Fruit fly (Drosophila melanogaster): ENCODE data around the gene CG33783.

The CG33783 gene

dm6 chr3R:10045343-10045742, 21.2 kb upstream of the CG33783 start, which contains the start of the genes CG11722 and mtTFB2 (continued):
- peak; percentile 41; the same call in 1 of the 2 replicates for TF ChIP-seq Bgb (GFP tag; IDR thresholded peaks at IDR 0.05; ENCODE audit: partially characterized antibody)
- TF ChIP-seq amos (GFP tag; IDR thresholded peaks at IDR 0.05; ENCODE audit: partially characterized antibody): peak; percentile 52; the same call in 1 of the 2 replicates
- no peak for TF ChIP-seq sug (tag; optimal IDR thresholded peaks at IDR 0.05)
- no peak for TF ChIP-seq CG9609 (GFP tag; optimal IDR thresholded peaks at IDR 0.05)
- TF ChIP-seq tap (tag; optimal IDR thresholded peaks at IDR 0.05): no peak
- no peak for TF ChIP-seq mld (GFP tag; IDR thresholded peaks at IDR 0.05; ENCODE audit: partially characterized antibody)
- TF ChIP-seq Oaz (GFP tag; IDR thresholded peaks at IDR 0.05): no peak
- TF ChIP-seq CG2678 (tag; optimal IDR thresholded peaks at IDR 0.05): no peak
- no peak for TF ChIP-seq GATAe (GFP tag; conservative IDR thresholded peaks at IDR 0.05)
- no peak for TF ChIP-seq CHES-1-like (GFP tag; optimal IDR thresholded peaks at IDR 0.05)
- peak; percentile 8 for TF ChIP-seq zen (tag; optimal IDR thresholded peaks at IDR 0.05)
- no peak for TF ChIP-seq Ada2b (GFP tag; IDR thresholded peaks at IDR 0.05)
- TF ChIP-seq CkIIα-i1 (GFP tag; IDR thresholded peaks at IDR 0.05): no peak
- TF ChIP-seq Pdp1 (GFP tag; optimal IDR thresholded peaks at IDR 0.05): peak in 1 of 2 experiments; percentile 84
- peak; percentile 49 for TF ChIP-seq Rfx (GFP tag; IDR thresholded peaks at IDR 0.05)
- no peak for TF ChIP-seq CG30020 (tag; optimal IDR thresholded peaks at IDR 0.05)
- no peak for TF ChIP-seq Dip2 (GFP tag; IDR thresholded peaks at IDR 0.05)
- no peak for TF ChIP-seq CG5180 (GFP tag; optimal IDR thresholded peaks at IDR 0.05)
- no peak for TF ChIP-seq seq (GFP tag; IDR thresholded peaks at IDR 0.05)
- no peak for TF ChIP-seq wek (GFP tag; optimal IDR thresholded peaks at IDR 0.05)
- no peak for TF ChIP-seq CG12769 (tag; optimal IDR thresholded peaks at IDR 0.05)
- TF ChIP-seq CG13775 (GFP tag; optimal IDR thresholded peaks at IDR 0.05): no peak
- no peak for TF ChIP-seq Nf-YA (GFP tag; IDR thresholded peaks at IDR 0.05)
- no peak for TF ChIP-seq Atf-2 (GFP tag; optimal IDR thresholded peaks at IDR 0.05)
- TF ChIP-seq al (GFP tag; IDR thresholded peaks at IDR 0.05): no peak
- peak; percentile 82 for TF ChIP-seq Nf-YC (tag; optimal IDR thresholded peaks at IDR 0.05)
- TF ChIP-seq Atf6 (GFP tag; IDR thresholded peaks at IDR 0.05): no peak
- TF ChIP-seq CG2202 (tag; optimal IDR thresholded peaks at IDR 0.05): no peak
- no peak for TF ChIP-seq Lhr (GFP tag; optimal IDR thresholded peaks at IDR 0.05)
- no peak for TF ChIP-seq CG11398 (GFP tag; optimal IDR thresholded peaks at IDR 0.05)
- no peak for TF ChIP-seq CG4328 (GFP tag; optimal IDR thresholded peaks at IDR 0.05)
- TF ChIP-seq sna (GFP tag; IDR thresholded peaks at IDR 0.05; ENCODE audit: partially characterized antibody): peak; percentile 45; the same call in 1 of the 2 replicates
- peak; percentile 36 for TF ChIP-seq Fer1 (GFP tag; optimal IDR thresholded peaks at IDR 0.05)
- TF ChIP-seq H15 (GFP tag; IDR thresholded peaks at IDR 0.05): no peak
- TF ChIP-seq Hr78 (GFP tag; optimal IDR thresholded peaks at IDR 0.05): no peak
- TF ChIP-seq CG31224 (GFP tag; IDR thresholded peaks at IDR 0.05): no peak
- no peak for TF ChIP-seq nerfin-1 (tag; optimal IDR thresholded peaks at IDR 0.05)
- no peak for TF ChIP-seq CG3407 (GFP tag; optimal IDR thresholded peaks at IDR 0.05)
- peak; percentile 29 for TF ChIP-seq Med (GFP tag)
- no peak for TF ChIP-seq CG7357 (GFP tag; IDR thresholded peaks at IDR 0.05)
- 0 out of 3 replicates have a peak, but pooled peaks have one; percentile 13 for TF ChIP-seq hb (GFP tag; IDR thresholded peaks at IDR 0.05; ENCODE audit: partially characterized antibody)
- TF ChIP-seq pb (GFP tag; optimal IDR thresholded peaks at IDR 0.05): no peak
- TF ChIP-seq az2 (GFP tag; optimal IDR thresholded peaks at IDR 0.05): no peak
- TF ChIP-seq Chrac-16 (GFP tag; optimal IDR thresholded peaks at IDR 0.05): no peak
- TF ChIP-seq sens (GFP tag): peak; percentile 36
- TF ChIP-seq CG11504 (tag; optimal IDR thresholded peaks at IDR 0.05): no peak
- no peak for TF ChIP-seq emc (GFP tag; optimal IDR thresholded peaks at IDR 0.05)
- TF ChIP-seq dan (GFP tag; IDR thresholded peaks at IDR 0.05): no peak
- peak; percentile 33 for TF ChIP-seq BEAF-32 (GFP tag; optimal IDR thresholded peaks at IDR 0.05)
- peak; percentile 97 for TF ChIP-seq Vsx1 (GFP tag; optimal IDR thresholded peaks at IDR 0.05)
- TF ChIP-seq CG11560 (tag; IDR thresholded peaks at IDR 0.05): no peak
